Fruit fly (Drosophila melanogaster) whole organism, prepupa: Measurements from ENCODE around the gene CG9784.

ENCODE experiments used
- Blimp-1 ChIP-seq: fragments of 200-800 bp; sonication (Bioruptor generic); optimal IDR thresholded peaks from 3 replicates; lab custom pipeline; 2017; ENCODE audit warnings: missing biosample characterization, missing genetic modification characterization, mild to moderate bottlenecking, moderate library complexity, missing genetic modification reagents
- CG11294 ChIP-seq: fragments of 200-800 bp; sonication (Bioruptor generic); IDR thresholded peaks from 2 replicates; pipeline ENCODE4 v1.3.6; 2022; ENCODE audit warnings: missing biosample characterization, missing genetic modification characterization
- CG11762 ChIP-seq: fragments of 200-800 bp; sonication (Bioruptor generic); optimal IDR thresholded peaks from 3 replicates; lab custom pipeline; 2016; ENCODE audit warnings: missing biosample characterization, missing genetic modification characterization; ENCODE audit not compliant: insufficient read depth
- CG1621 ChIP-seq: fragments of 200-800 bp; sonication (Bioruptor generic); optimal IDR thresholded peaks from 3 replicates; lab custom pipeline; 2018; ENCODE audit warnings: missing biosample characterization, mild to moderate bottlenecking, missing genetic modification characterization
- CG16779 ChIP-seq: fragments of 200-800 bp; sonication (Bioruptor generic); optimal IDR thresholded peaks from 3 replicates; lab custom pipeline; 2017; ENCODE audit warnings: missing biosample characterization, mild to moderate bottlenecking, missing genetic modification characterization
- CG3032 ChIP-seq: fragments of 200-800 bp; optimal IDR thresholded peaks from 2 replicates; lab custom pipeline; 2019; ENCODE audit warnings: missing biosample characterization, mild to moderate bottlenecking, missing genetic modification characterization, moderate library complexity
- CG32006 ChIP-seq: fragments of 200-800 bp; sonication (Bioruptor generic); optimal IDR thresholded peaks from 3 replicates; lab custom pipeline; 2017; ENCODE audit warnings: missing biosample characterization, mild to moderate bottlenecking, missing genetic modification characterization
- CG34406 ChIP-seq: fragments of 200-800 bp; sonication (Bioruptor generic); optimal IDR thresholded peaks from 3 replicates; lab custom pipeline; 2016; ENCODE audit warnings: missing biosample characterization, missing genetic modification characterization
- CG4318 ChIP-seq: fragments of 200-800 bp; sonication (Bioruptor generic); optimal IDR thresholded peaks from 3 replicates; lab custom pipeline; 2017; ENCODE audit warnings: missing biosample characterization, mild to moderate bottlenecking, missing genetic modification characterization
- CG6163 ChIP-seq: fragments of 200-800 bp; sonication (Bioruptor generic); IDR thresholded peaks from 3 replicates; pipeline ENCODE4 v1.3.6; 2022; ENCODE audit warnings: missing biosample characterization, missing genetic modification characterization
- CG6276 ChIP-seq: fragments of 200-800 bp; sonication (Bioruptor generic); optimal IDR thresholded peaks from 2 replicates; lab custom pipeline; 2017; ENCODE audit warnings: missing biosample characterization, mild to moderate bottlenecking, missing genetic modification characterization
- CG6792 ChIP-seq: fragments of 200-800 bp; sonication (Bioruptor generic); optimal IDR thresholded peaks from 3 replicates; lab custom pipeline; 2016; ENCODE audit warnings: missing biosample characterization, missing genetic modification characterization
- CG6854 ChIP-seq: fragments of 200-800 bp; sonication (Bioruptor generic); optimal IDR thresholded peaks from 2 replicates; lab custom pipeline; 2017; ENCODE audit warnings: missing biosample characterization, mild to moderate bottlenecking, missing genetic modification characterization
- CG8119 ChIP-seq: fragments of 200-800 bp; sonication (Bioruptor generic); IDR thresholded peaks from 3 replicates; pipeline ENCODE4 v1.3.6; 2022; ENCODE audit warnings: missing biosample characterization, missing genetic modification characterization
- CG8632 ChIP-seq: fragments of 200-800 bp; sonication (Bioruptor generic); optimal IDR thresholded peaks from 3 replicates; lab custom pipeline; 2016; ENCODE audit warnings: missing biosample characterization, missing genetic modification characterization
- CG9139 ChIP-seq: fragments of 200-800 bp; sonication (Bioruptor generic); optimal IDR thresholded peaks from 3 replicates; lab custom pipeline; 2017; ENCODE audit warnings: missing biosample characterization, mild to moderate bottlenecking, missing genetic modification characterization
- Eip78C ChIP-seq: fragments of 200-800 bp; sonication (Bioruptor generic); peaks from one replicate; lab custom pipeline; 2016; ENCODE audit warnings: missing biosample characterization, missing genetic modification characterization
- Eip93F ChIP-seq: fragments of 200-800 bp; sonication (Bioruptor generic); optimal IDR thresholded peaks from 2 replicates; lab custom pipeline; 2016; ENCODE audit warnings: missing biosample characterization, mild to moderate bottlenecking, missing genetic modification characterization
- Ets21C ChIP-seq: fragments of 200-800 bp; sonication (Bioruptor generic); optimal IDR thresholded peaks from 3 replicates; lab custom pipeline; 2016; ENCODE audit warnings: missing biosample characterization, missing genetic modification characterization
- Hr4 ChIP-seq: fragments of 200-800 bp; sonication (Bioruptor generic); optimal IDR thresholded peaks from 3 replicates; lab custom pipeline; 2016; ENCODE audit warnings: missing biosample characterization, missing genetic modification characterization
- Lpt ChIP-seq: fragments of 200-800 bp; sonication (Bioruptor generic); optimal IDR thresholded peaks from 3 replicates; lab custom pipeline; 2016; ENCODE audit warnings: missing biosample characterization, missing genetic modification characterization
- Smox ChIP-seq: fragments of 200-800 bp; sonication (Bioruptor generic); optimal IDR thresholded peaks from 3 replicates; lab custom pipeline; 2016; ENCODE audit warnings: missing biosample characterization, missing genetic modification characterization
- Sox14 ChIP-seq: fragments of 200-800 bp; sonication (Bioruptor generic); optimal IDR thresholded peaks from 3 replicates; lab custom pipeline; 2016; ENCODE audit warnings: missing biosample characterization, missing genetic modification characterization
- Sox15 ChIP-seq: fragments of 200-800 bp; sonication (Bioruptor generic); optimal IDR thresholded peaks from 3 replicates; lab custom pipeline; 2016; ENCODE audit warnings: missing biosample characterization, missing genetic modification characterization
- achi ChIP-seq: fragments of 200-800 bp; sonication (Bioruptor generic); optimal IDR thresholded peaks from 3 replicates; lab custom pipeline; 2016; ENCODE audit warnings: missing biosample characterization, missing genetic modification characterization
- dac ChIP-seq: fragments of 200-800 bp; sonication (Bioruptor generic); optimal IDR thresholded peaks from 2 replicates; lab custom pipeline; 2017; ENCODE audit warnings: missing biosample characterization, mild to moderate bottlenecking, missing genetic modification characterization
- dsx ChIP-seq: fragments of 200-800 bp; optimal IDR thresholded peaks from 3 replicates; lab custom pipeline; 2019; ENCODE audit warnings: missing biosample characterization, mild to moderate bottlenecking, missing genetic modification characterization, moderate library complexity; ENCODE audit not compliant: poor library complexity, severe bottlenecking
- eg ChIP-seq: fragments of 200-800 bp; sonication (Bioruptor generic); IDR thresholded peaks from 3 replicates; pipeline ENCODE4 v1.3.6; 2022; ENCODE audit warnings: missing biosample characterization, missing genetic modification characterization
- esn ChIP-seq: fragments of 200-800 bp; sonication (Bioruptor generic); optimal IDR thresholded peaks from 2 replicates; lab custom pipeline; 2016; ENCODE audit warnings: missing biosample characterization, mild to moderate bottlenecking, missing genetic modification characterization, moderate library complexity
- fd85E ChIP-seq: fragments of 200-800 bp; sonication (Bioruptor generic); optimal IDR thresholded peaks from 3 replicates; lab custom pipeline; 2016; ENCODE audit warnings: missing biosample characterization, missing genetic modification characterization
- salr ChIP-seq, 2 experiments: fragments of 200-800 bp; sonication (Bioruptor generic); optimal IDR thresholded peaks; 3 replicates each; lab custom pipeline; 2016 to 2018; ENCODE audit warnings: missing biosample characterization in 2 of 2, missing genetic modification characterization in 2 of 2, mild to moderate bottlenecking in 1 of 2
- ss ChIP-seq, 2 experiments: fragments of 200-800 bp; sonication (Bioruptor generic); optimal IDR thresholded peaks; 2 replicates in 1 of 2; 3 replicates in 1 of 2; lab custom pipeline; 2017 to 2018; ENCODE audit warnings: mild to moderate bottlenecking in 2 of 2, missing biosample characterization in 2 of 2, missing genetic modification characterization in 2 of 2, moderate library complexity in 1 of 2
- svp ChIP-seq: fragments of 200-800 bp; sonication (Bioruptor generic); peaks from one replicate; lab custom pipeline; 2016; ENCODE audit warnings: missing biosample characterization, missing genetic modification characterization
- topi ChIP-seq: fragments of 200-800 bp; sonication (Bioruptor generic); optimal IDR thresholded peaks from 3 replicates; lab custom pipeline; 2016; ENCODE audit warnings: missing biosample characterization, missing genetic modification characterization
- vri ChIP-seq: fragments of 200-800 bp; sonication (Bioruptor generic); optimal IDR thresholded peaks from 3 replicates; lab custom pipeline; 2016; ENCODE audit warnings: missing biosample characterization, mild to moderate bottlenecking, missing genetic modification characterization

CG9784 gene

DNA sequence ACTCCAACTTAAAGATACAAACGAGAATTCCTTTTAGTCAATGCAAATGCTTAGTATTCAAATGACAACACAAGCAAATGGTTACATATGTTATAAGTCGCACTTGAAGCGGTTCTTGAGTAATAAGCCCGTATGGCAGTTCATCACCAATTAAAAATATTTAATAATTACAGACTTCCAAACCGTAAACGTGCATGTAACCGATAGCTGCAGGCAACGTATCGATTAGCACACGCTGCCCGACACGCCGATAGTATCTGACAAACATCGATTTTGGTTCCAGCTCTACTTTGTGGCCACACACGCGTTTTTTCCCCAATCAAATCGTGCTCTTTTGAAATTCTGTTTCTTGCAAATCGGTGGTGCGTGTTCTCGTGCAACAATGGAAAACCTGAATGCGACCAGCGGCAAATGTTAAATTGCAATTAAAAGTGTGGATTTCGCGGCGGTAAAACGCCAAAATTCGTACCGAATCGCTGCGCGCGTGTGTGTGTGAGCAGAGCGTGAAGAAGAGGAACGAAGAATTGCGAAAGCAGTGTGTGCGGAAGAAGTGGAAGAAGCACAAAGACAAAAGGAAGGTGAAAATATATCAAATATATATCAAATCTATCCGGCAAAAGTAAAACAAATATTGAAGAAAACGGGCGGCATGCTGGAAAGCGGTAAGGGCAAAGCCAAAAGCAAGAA is at the start of gene CG9784, which contains the start of gene Nup153:
Gene CG9784 (minus strand): TSS at position 238 of the 687 bp plus-strand sequence.
Gene Nup153 (plus strand): TSS at position 264 of the 687 bp plus-strand sequence.
- TF ChIP-seq dsx (no peak), CG1621 (tag; lab: Kevin White, UChicago) (no peak), CG11294 (GFP tag; lab: Robert Waterston, UW) (no peak), CG4318 (GFP tag; lab: Kevin White, UChicago) (no peak), fd85E (GFP tag; lab: Kevin White, UChicago) (no peak), svp (no peak), CG8632 (GFP tag; lab: Kevin White, UChicago) (no peak), CG32006 (GFP tag; lab: Kevin White, UChicago) (no peak), topi (GFP tag; lab: Kevin White, UChicago) (no peak), CG11762 (GFP tag; lab: Kevin White, UChicago) (no peak), Smox (GFP tag; lab: Kevin White, UChicago) (no peak), Ets21C (GFP tag; lab: Kevin White, UChicago) (no peak), salr (GFP tag; optimal IDR thresholded peaks at IDR 0.05; lab: Kevin White, UChicago) (no peak), vri (no peak), CG6792 (no peak), Lpt (GFP tag; lab: Kevin White, UChicago) (no peak), esn (GFP tag; lab: Kevin White, UChicago) (no peak), CG6276 (GFP tag; lab: Kevin White, UChicago) (no peak)

DNA sequence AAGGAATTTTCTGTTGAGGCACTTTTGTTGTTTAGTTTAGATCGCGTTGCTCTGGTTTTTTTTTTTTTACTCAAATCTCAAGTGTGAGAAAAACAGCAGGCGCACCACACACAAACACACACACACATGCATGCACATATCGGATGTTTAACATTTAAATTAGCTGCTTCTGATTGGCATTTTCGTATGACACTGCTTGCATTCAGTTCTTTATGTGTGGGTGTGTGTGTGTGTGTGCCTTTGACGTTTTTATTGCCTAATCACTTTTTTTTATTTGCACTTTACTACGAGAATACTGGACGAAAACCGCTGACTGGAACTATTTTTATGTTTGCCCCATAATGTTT is 49.4 kb upstream of the CG9784 start:
- no peak for TF ChIP-seq Eip93F (GFP tag; lab: Kevin White, UChicago)
- no peak for TF ChIP-seq Hr4 (GFP tag; lab: Kevin White, UChicago)
- no peak for TF ChIP-seq Sox14 (GFP tag; lab: Kevin White, UChicago)
- no peak for TF ChIP-seq achi (GFP tag; lab: Kevin White, UChicago)
- TF ChIP-seq Lpt (GFP tag; lab: Kevin White, UChicago), result no peak
- no peak for TF ChIP-seq CG3032
- TF ChIP-seq Blimp-1 (GFP tag; lab: Kevin White, UChicago), result no peak
- TF ChIP-seq CG34406 (GFP tag; lab: Kevin White, UChicago), result no peak
- no peak for TF ChIP-seq CG16779 (tag; lab: Kevin White, UChicago)
- no peak for TF ChIP-seq CG1621 (tag; lab: Kevin White, UChicago)
- no peak for TF ChIP-seq Sox15
- no peak for TF ChIP-seq dac (GFP tag; lab: Kevin White, UChicago)
- no peak for TF ChIP-seq dsx
- TF ChIP-seq Ets21C (GFP tag; lab: Kevin White, UChicago), result no peak

dm6 chrX:16647737-16648434 is 48.9 kb upstream of the CG9784 start:
- TF ChIP-seq CG6163 (GFP tag; lab: Robert Waterston, UW) (peak; percentile 53; the same call in 1 of the 3 replicates), ss (GFP tag; optimal IDR thresholded peaks at IDR 0.05; lab: Kevin White, UChicago) (peak; percentile 55 to 57), CG6854 (GFP tag; lab: Kevin White, UChicago) (peak; percentile 77), CG9139 (GFP tag; lab: Kevin White, UChicago) (peak; percentile 21), CG1621 (tag; lab: Kevin White, UChicago) (no peak), Eip78C (GFP tag; lab: Kevin White, UChicago) (peak; percentile 27), CG6792 (no peak), vri (peak; percentile 77), CG8119 (0 out of 3 replicates have a peak, but pooled peaks have one; percentile 38), eg (peak; percentile 40; the same call in 2 of the 3 replicates)
